Worm (Caenorhabditis elegans) whole organism, midembryonic: ENCODE measurements around the gene C07G3.10.

ENCODE experiments used
- flt-1 ChIP-seq: fragments of 200-800 bp; sonication (Bioruptor generic); IDR thresholded peaks from 2 replicates; pipeline ENCODE4 v1.3.6; 2022; ENCODE audit warnings: missing genetic modification characterization, missing compliant biosample characterization
- ztf-23 ChIP-seq: fragments of 200-800 bp; sonication (Bioruptor generic); IDR thresholded peaks from 2 replicates; pipeline ENCODE4 v1.3.6; 2022; ENCODE audit warnings: missing genetic modification reagents, missing genetic modification characterization, missing compliant biosample characterization

- TF ChIP-seq flt-1 (GFP tag; lab: Robert Waterston, UW) (no peak), ztf-23 (GFP tag; lab: Robert Waterston, UW) (no peak)
Observed at ce11 chrV:3502038-3502437, at the start of gene C07G3.10, which contains the start of gene C07G3.8.
